Worm (Caenorhabditis elegans) whole organism, early embryonic: ENCODE data around the gene F37A8.1.

Experiments
- B0310.2 ChIP-seq: sonication (generic microtip); optimal IDR thresholded peaks from 2 replicates; lab custom pipeline; 2016; ENCODE audit warnings: mild to moderate bottlenecking, missing genetic modification characterization, missing compliant biosample characterization
- F13C5.2 ChIP-seq: sonication (generic microtip); optimal IDR thresholded peaks from 2 replicates; lab custom pipeline; 2017; ENCODE audit warnings: mild to moderate bottlenecking, missing genetic modification characterization, inconsistent platforms, missing compliant biosample characterization
- aly-1 ChIP-seq: sonication (generic microtip); optimal IDR thresholded peaks from 2 replicates; lab custom pipeline; 2016; ENCODE audit warnings: missing genetic modification characterization, missing compliant biosample characterization
- ama-1 ChIP-seq: fragments of 150-350 bp; optimal IDR thresholded peaks from 2 replicates; lab custom pipeline; 2014
- ceh-13 ChIP-seq: fragments of 200-800 bp; sonication (Bioruptor generic); optimal IDR thresholded peaks from 2 replicates; lab custom pipeline; 2018; ENCODE audit warnings: mild to moderate bottlenecking, missing genetic modification characterization, missing compliant biosample characterization
- ceh-36 ChIP-seq: sonication (generic microtip); optimal IDR thresholded peaks from 2 replicates; lab custom pipeline; 2016; ENCODE audit warnings: missing genetic modification characterization, inconsistent platforms, missing compliant biosample characterization
- ets-7 ChIP-seq: sonication (generic microtip); optimal IDR thresholded peaks from 2 replicates; lab custom pipeline; 2016; ENCODE audit warnings: missing genotype, missing genetic modification characterization, missing compliant biosample characterization
- flt-1 ChIP-seq: fragments of 200-800 bp; sonication (Bioruptor generic); IDR thresholded peaks from 2 replicates; pipeline ENCODE4 v1.3.6; 2022; ENCODE audit warnings: missing genetic modification characterization, missing compliant biosample characterization
- hmbx-1 ChIP-seq: sonication (generic microtip); optimal IDR thresholded peaks from 2 replicates; lab custom pipeline; 2016; ENCODE audit warnings: mild to moderate bottlenecking, missing genetic modification characterization, missing compliant biosample characterization
- hmg-4 ChIP-seq: fragments of 200-800 bp; sonication (Bioruptor generic); optimal IDR thresholded peaks from 2 replicates; lab custom pipeline; 2018; ENCODE audit warnings: mild to moderate bottlenecking, missing genetic modification characterization, missing compliant biosample characterization
- hnd-1 ChIP-seq: sonication (generic microtip); optimal IDR thresholded peaks from 2 replicates; lab custom pipeline; 2016; ENCODE audit warnings: missing genetic modification characterization, missing compliant biosample characterization
- pes-1 ChIP-seq: fragments of 200-800 bp; sonication (Bioruptor generic); IDR thresholded peaks from 2 replicates; pipeline ENCODE4 v1.3.6; 2022; ENCODE audit warnings: missing genetic modification reagents, missing genetic modification characterization, missing compliant biosample characterization
- scrt-1 ChIP-seq: fragments of 200-800 bp; sonication (Bioruptor generic); IDR thresholded peaks from 2 replicates; pipeline ENCODE4 v1.3.6; 2022; ENCODE audit warnings: missing genetic modification characterization, missing compliant biosample characterization
- sea-1 ChIP-seq: fragments of 200-800 bp; sonication (Bioruptor generic); conservative IDR thresholded peaks from 2 replicates; pipeline ENCODE4 v1.3.6; 2022; ENCODE audit warnings: missing genetic modification characterization, missing compliant biosample characterization
- tbx-11 ChIP-seq: fragments of 200-800 bp; sonication (Bioruptor generic); IDR thresholded peaks from 2 replicates; pipeline ENCODE4 v1.3.6; 2022; ENCODE audit warnings: missing genetic modification characterization, missing compliant biosample characterization
- tbx-37 ChIP-seq: fragments of 200-800 bp; sonication (Bioruptor generic); conservative IDR thresholded peaks from 2 replicates; pipeline ENCODE4 v1.3.6; 2022; ENCODE audit warnings: missing genetic modification reagents, missing genetic modification characterization, missing compliant biosample characterization
- tra-4 ChIP-seq: sonication (generic microtip); optimal IDR thresholded peaks from 2 replicates; lab custom pipeline; 2017; ENCODE audit warnings: missing genetic modification characterization, missing compliant biosample characterization

Gene F37A8.1

ce11 chrIII:3956293-3956692 is 28.1 kb downstream of the F37A8.1 start, which contains the start of gene F37A8.5:
F37A8.5 (plus strand) TSS chrIII:3956624.
- no peak for TF ChIP-seq tra-4 (tag; lab: Kevin White, UChicago)
- no peak for TF ChIP-seq ceh-36 (tag; lab: Kevin White, UChicago)
- no peak for TF ChIP-seq sea-1
- TF ChIP-seq ceh-13 (GFP tag; lab: Kevin White, UChicago): no peak
- TF ChIP-seq hmg-4: no peak
- TF ChIP-seq hnd-1 (tag; lab: Kevin White, UChicago): no peak

ce11 chrIII:3957119-3957739 is 29.0 kb downstream of the F37A8.1 start:
- no peak for TF ChIP-seq ama-1 (lab: Kevin White, UChicago)
- TF ChIP-seq flt-1: no peak
- no peak for TF ChIP-seq F13C5.2 (tag; lab: Kevin White, UChicago)
- TF ChIP-seq hmbx-1 (tag; lab: Kevin White, UChicago): no peak
- TF ChIP-seq pes-1 (GFP tag; lab: Robert Waterston, UW): no peak
- no peak for TF ChIP-seq scrt-1
- TF ChIP-seq tbx-37 (GFP tag; lab: Robert Waterston, UW): no peak
- no peak for TF ChIP-seq ceh-13 (GFP tag; lab: Kevin White, UChicago)

- TF ChIP-seq hmg-4 (no peak), ama-1 (lab: Kevin White, UChicago) (no peak), tbx-11 (no peak), tra-4 (tag; lab: Kevin White, UChicago) (no peak), hnd-1 (tag; lab: Kevin White, UChicago) (no peak), ets-7 (tag; lab: Kevin White, UChicago) (no peak), hmbx-1 (tag; lab: Kevin White, UChicago) (no peak), aly-1 (tag; lab: Kevin White, UChicago) (no peak), sea-1 (no peak), tbx-37 (GFP tag; lab: Robert Waterston, UW) (no peak), pes-1 (GFP tag; lab: Robert Waterston, UW) (no peak)
Measured at ce11 chrIII:3957850-3958249, 29.6 kb downstream of the F37A8.1 start.

DNA sequence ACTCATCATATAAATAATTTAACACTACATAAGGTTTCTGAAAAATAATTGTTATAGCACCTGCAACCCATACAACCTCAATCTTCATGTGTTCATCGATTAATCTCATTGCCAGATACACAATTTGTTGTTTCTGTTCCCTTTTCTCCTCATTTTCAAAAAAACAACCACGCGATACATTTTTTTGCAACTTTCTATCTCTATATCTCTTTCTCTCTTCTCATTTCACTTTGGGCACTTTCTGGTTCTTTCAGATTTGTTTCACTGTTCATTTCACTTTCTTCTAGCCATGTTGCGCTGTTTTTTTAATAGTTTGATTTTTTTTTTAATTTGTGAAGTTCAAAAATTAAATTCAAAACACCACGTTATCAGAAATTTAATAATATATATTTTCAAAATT is 31.0 kb downstream of the F37A8.1 start:
- TF ChIP-seq F13C5.2 (tag; lab: Kevin White, UChicago): no peak
- TF ChIP-seq aly-1 (tag; lab: Kevin White, UChicago): no peak
- TF ChIP-seq B0310.2 (tag; lab: Kevin White, UChicago): no peak

ce11 chrIII:3959987-3960386 is 31.8 kb downstream of the F37A8.1 start, which contains the start of gene R10E9.3:
R10E9.3 (plus strand) TSS chrIII:3960221.
- TF ChIP-seq ceh-36 (tag; lab: Kevin White, UChicago) (no peak), ceh-13 (GFP tag; lab: Kevin White, UChicago) (no peak), sea-1 (no peak), flt-1 (no peak), hmg-4 (no peak), pes-1 (GFP tag; lab: Robert Waterston, UW) (no peak), aly-1 (tag; lab: Kevin White, UChicago) (no peak)

ce11 chrIII:3964237-3964636 is 36.0 kb downstream of the F37A8.1 start, which contains the start of gene R10E9.2:
R10E9.2 (minus strand) TSS chrIII:3964337.
- TF ChIP-seq hmg-4: no peak
- TF ChIP-seq flt-1: no peak
- TF ChIP-seq B0310.2 (tag; lab: Kevin White, UChicago): no peak
- TF ChIP-seq ceh-36 (tag; lab: Kevin White, UChicago): no peak
- no peak for TF ChIP-seq tra-4 (tag; lab: Kevin White, UChicago)
- TF ChIP-seq aly-1 (tag; lab: Kevin White, UChicago): no peak
- no peak for TF ChIP-seq ets-7 (tag; lab: Kevin White, UChicago)
- TF ChIP-seq tbx-37 (GFP tag; lab: Robert Waterston, UW): no peak
- TF ChIP-seq hnd-1 (tag; lab: Kevin White, UChicago): no peak
- no peak for TF ChIP-seq hmbx-1 (tag; lab: Kevin White, UChicago)
- TF ChIP-seq ceh-13 (GFP tag; lab: Kevin White, UChicago): no peak
- no peak for TF ChIP-seq ama-1 (lab: Kevin White, UChicago)
- TF ChIP-seq pes-1 (GFP tag; lab: Robert Waterston, UW): no peak
- no peak for TF ChIP-seq sea-1
- no peak for TF ChIP-seq scrt-1

DNA sequence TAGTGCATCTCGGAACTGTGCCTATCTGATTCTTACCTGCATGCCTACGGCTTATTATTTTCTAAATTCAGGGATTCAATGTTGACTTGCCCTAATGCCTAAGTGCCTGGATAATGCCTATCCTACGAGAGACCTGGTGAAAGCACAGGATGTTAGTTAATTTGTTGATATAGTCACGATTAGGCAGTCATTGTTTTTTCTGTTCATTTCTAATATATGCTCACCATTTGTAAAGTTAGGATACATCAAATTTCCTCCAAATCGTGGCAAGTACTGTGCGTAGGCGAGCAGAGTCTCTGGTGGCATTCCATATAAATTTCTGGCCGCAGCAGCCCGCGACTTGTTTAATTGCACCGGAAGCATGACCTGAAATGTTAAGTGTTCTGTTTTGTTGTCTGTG is 37.9 kb downstream of the F37A8.1 start:
- TF ChIP-seq tra-4 (tag; lab: Kevin White, UChicago) (no peak), ceh-36 (tag; lab: Kevin White, UChicago) (no peak), ceh-13 (GFP tag; lab: Kevin White, UChicago) (no peak), tbx-37 (GFP tag; lab: Robert Waterston, UW) (no peak)

DNA sequence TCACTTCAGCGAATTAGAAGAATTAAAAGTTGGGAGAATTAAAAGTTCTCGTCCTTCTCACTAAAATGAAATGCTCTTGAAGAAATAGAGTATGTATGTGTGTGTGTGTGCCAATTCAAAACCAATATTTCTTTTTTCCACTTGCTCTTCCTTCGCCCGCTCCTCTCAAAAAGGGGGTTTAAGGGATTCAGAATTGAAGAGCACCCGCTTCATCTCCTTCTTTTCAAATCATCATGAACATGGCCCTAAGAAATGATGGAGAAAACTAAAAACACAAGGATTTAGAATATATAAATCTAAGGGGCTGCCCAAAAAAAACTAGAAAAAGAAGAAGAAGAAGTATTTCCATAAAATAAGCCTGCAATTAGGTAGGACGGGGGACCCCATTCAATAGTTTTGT is 40.9 kb downstream of the F37A8.1 start:
- TF ChIP-seq ceh-36 (tag; lab: Kevin White, UChicago) (no peak), aly-1 (tag; lab: Kevin White, UChicago) (no peak), tbx-11 (no peak), ceh-13 (GFP tag; lab: Kevin White, UChicago) (no peak), scrt-1 (no peak), tbx-37 (GFP tag; lab: Robert Waterston, UW) (no peak), B0310.2 (tag; lab: Kevin White, UChicago) (no peak), flt-1 (no peak), pes-1 (GFP tag; lab: Robert Waterston, UW) (no peak), ama-1 (lab: Kevin White, UChicago) (no peak), hnd-1 (tag; lab: Kevin White, UChicago) (no peak), hmbx-1 (tag; lab: Kevin White, UChicago) (no peak), ets-7 (tag; lab: Kevin White, UChicago) (no peak), sea-1 (no peak), tra-4 (tag; lab: Kevin White, UChicago) (no peak)
